Worm (Caenorhabditis elegans): Measurements from ENCODE around the gene B0304.4.

ce11 chrII:4549983-4550572 is 27.1 kb upstream of the B0304.4 start:
- TF ChIP-seq nhr-77 (tag; optimal IDR thresholded peaks at IDR 0.05) (no peak), nhr-19 (GFP tag; conservative IDR thresholded peaks at IDR 0.05) (no peak), blmp-1 (tag; optimal IDR thresholded peaks at IDR 0.05) (peak; percentile 17), nhr-85 (tag) (peak; percentile 90), alr-1 (tag; optimal IDR thresholded peaks at IDR 0.05; ENCODE audit: borderline replicate concordance) (no peak), efl-1 (optimal IDR thresholded peaks at IDR 0.05) (no peak), efl-1 (GFP tag; optimal IDR thresholded peaks at IDR 0.05 in 1 of 2) (peak in 1 of 2 experiments; percentile 91)

All from whole organism, L1 larva.